Fruit fly (Drosophila melanogaster) whole organism, embryonic: ENCODE measurements around the gene fwe.

Source experiments
- Aef1 ChIP-seq: fragments of 200-800 bp; sonication (Bioruptor generic); IDR thresholded peaks from 3 replicates; pipeline ENCODE4 v1.3.6; 2022; ENCODE audit warnings: missing biosample characterization, missing genetic modification characterization
- BEAF-32 ChIP-seq: fragments of 200-800 bp; sonication (Bioruptor generic); optimal IDR thresholded peaks from 3 replicates; lab custom pipeline; 2017; ENCODE audit warnings: missing biosample characterization, missing genetic modification characterization, mild to moderate bottlenecking, moderate library complexity, missing genetic modification reagents
- Bdp1 ChIP-seq: fragments of 200-800 bp; sonication (Bioruptor generic); optimal IDR thresholded peaks from 3 replicates; lab custom pipeline; 2016; ENCODE audit warnings: missing biosample characterization, missing genetic modification characterization
- CG1024 ChIP-seq: fragments of 200-800 bp; sonication (Bioruptor generic); IDR thresholded peaks from 2 replicates; pipeline ENCODE4 v1.3.6; 2022; ENCODE audit warnings: missing biosample characterization, missing genetic modification characterization
- CG10267 ChIP-seq: fragments of 200-800 bp; sonication (Bioruptor generic); optimal IDR thresholded peaks from 2 replicates; lab custom pipeline; 2018; ENCODE audit warnings: missing biosample characterization, mild to moderate bottlenecking, missing genetic modification characterization, moderate library complexity
- CG12391 ChIP-seq: fragments of 200-800 bp; sonication (Bioruptor generic); optimal IDR thresholded peaks from 3 replicates; lab custom pipeline; 2018; ENCODE audit warnings: missing biosample characterization, mild to moderate bottlenecking, missing genetic modification characterization, moderate library complexity
- CG12769 ChIP-seq: fragments of 200-800 bp; sonication (Bioruptor generic); optimal IDR thresholded peaks from 2 replicates; lab custom pipeline; 2019; ENCODE audit warnings: missing biosample characterization, mild to moderate bottlenecking, missing genetic modification characterization, moderate library complexity
- CG13624 ChIP-seq: fragments of 200-800 bp; sonication (Bioruptor generic); optimal IDR thresholded peaks from 2 replicates; lab custom pipeline; 2016; ENCODE audit warnings: missing biosample characterization, missing genetic modification characterization
- CG14710 ChIP-seq: fragments of 200-800 bp; sonication (Bioruptor generic); optimal IDR thresholded peaks from 3 replicates; lab custom pipeline; 2019; ENCODE audit warnings: missing biosample characterization, mild to moderate bottlenecking, missing genetic modification characterization, moderate library complexity
- CG15269 ChIP-seq: fragments of 200-800 bp; sonication (Bioruptor generic); optimal IDR thresholded peaks from 2 replicates; lab custom pipeline; 2018; ENCODE audit warnings: missing biosample characterization, mild to moderate bottlenecking, missing genetic modification characterization, moderate library complexity
- CG15514 ChIP-seq: fragments of 200-800 bp; sonication (Bioruptor generic); optimal IDR thresholded peaks from 3 replicates; lab custom pipeline; 2017; ENCODE audit warnings: missing biosample characterization, missing genetic modification characterization, mild to moderate bottlenecking, moderate library complexity, missing genetic modification reagents
- CG15696 ChIP-seq: fragments of 200-800 bp; sonication (Bioruptor generic); optimal IDR thresholded peaks from 2 replicates; lab custom pipeline; 2019; ENCODE audit warnings: missing biosample characterization, mild to moderate bottlenecking, missing genetic modification characterization, moderate library complexity
- CG17912 ChIP-seq: fragments of 200-800 bp; sonication (Bioruptor generic); optimal IDR thresholded peaks from 2 replicates; lab custom pipeline; 2018; ENCODE audit warnings: missing biosample characterization, mild to moderate bottlenecking, missing genetic modification characterization
- CG1792 ChIP-seq: fragments of 200-800 bp; sonication (Bioruptor generic); optimal IDR thresholded peaks from 2 replicates; lab custom pipeline; 2016; ENCODE audit warnings: missing biosample characterization, missing genetic modification characterization
- CG2120 ChIP-seq: fragments of 200-800 bp; sonication (Bioruptor generic); optimal IDR thresholded peaks from 3 replicates; lab custom pipeline; 2016; ENCODE audit warnings: missing biosample characterization, missing genetic modification characterization
- CG2199 ChIP-seq: fragments of 200-800 bp; sonication (Bioruptor generic); IDR thresholded peaks from 3 replicates; pipeline ENCODE4 v1.3.6; 2022; ENCODE audit warnings: missing biosample characterization, missing genetic modification characterization
- CG30431 ChIP-seq: fragments of 200-800 bp; sonication (Bioruptor generic); optimal IDR thresholded peaks from 2 replicates; lab custom pipeline; 2017; ENCODE audit warnings: missing biosample characterization, missing genetic modification characterization
- CG31224 ChIP-seq: fragments of 200-800 bp; sonication (Bioruptor generic); IDR thresholded peaks from 2 replicates; pipeline ENCODE4 v1.3.6; 2022; ENCODE audit warnings: missing biosample characterization, missing genetic modification characterization
- CG32532 ChIP-seq: fragments of 200-800 bp; sonication (Bioruptor generic); IDR thresholded peaks from 2 replicates; pipeline ENCODE4 v1.3.6; 2022; ENCODE audit warnings: missing biosample characterization, missing genetic modification characterization
- CG3281 ChIP-seq: fragments of 200-800 bp; sonication (Bioruptor generic); optimal IDR thresholded peaks from 3 replicates; lab custom pipeline; 2017; ENCODE audit warnings: missing biosample characterization, mild to moderate bottlenecking, missing genetic modification characterization
- CG33213 ChIP-seq: fragments of 200-800 bp; sonication (Bioruptor generic); optimal IDR thresholded peaks from 3 replicates; lab custom pipeline; 2016; ENCODE audit warnings: missing biosample characterization, missing genetic modification characterization
- CG4282 ChIP-seq: fragments of 200-800 bp; sonication (Bioruptor generic); optimal IDR thresholded peaks from 2 replicates; lab custom pipeline; 2016; ENCODE audit warnings: missing biosample characterization, missing genetic modification characterization
- CG4617 ChIP-seq: fragments of 200-800 bp; sonication (Bioruptor generic); optimal IDR thresholded peaks from 3 replicates; lab custom pipeline; 2016; ENCODE audit warnings: missing biosample characterization, missing genetic modification characterization, borderline replicate concordance
- CG6683 ChIP-seq: fragments of 200-800 bp; sonication (Bioruptor generic); optimal IDR thresholded peaks from 2 replicates; lab custom pipeline; 2017; ENCODE audit warnings: missing biosample characterization, mild to moderate bottlenecking, missing genetic modification characterization, missing genetic modification reagents
- CG8089 ChIP-seq: fragments of 200-800 bp; sonication (Bioruptor generic); optimal IDR thresholded peaks from 3 replicates; lab custom pipeline; 2016; ENCODE audit warnings: missing biosample characterization, missing genetic modification characterization
- CG8924 ChIP-seq: fragments of 200-800 bp; optimal IDR thresholded peaks from 3 replicates; lab custom pipeline; 2019; ENCODE audit warnings: missing biosample characterization, mild to moderate bottlenecking, missing genetic modification characterization, moderate library complexity
- CHES-1-like ChIP-seq: fragments of 200-800 bp; sonication (Bioruptor generic); optimal IDR thresholded peaks from 2 replicates; lab custom pipeline; 2016; ENCODE audit warnings: missing biosample characterization, missing genetic modification characterization
- Dp ChIP-seq: fragments of 200-800 bp; sonication (Bioruptor generic); optimal IDR thresholded peaks from 2 replicates; lab custom pipeline; 2018; ENCODE audit warnings: missing biosample characterization, mild to moderate bottlenecking, missing genetic modification characterization, moderate library complexity
- Ets97D ChIP-seq: fragments of 200-800 bp; sonication (Bioruptor generic); optimal IDR thresholded peaks from 3 replicates; lab custom pipeline; 2016; ENCODE audit warnings: missing biosample characterization, missing genetic modification characterization
- Jarid2 ChIP-seq: fragments of 200-800 bp; sonication (Bioruptor generic); optimal IDR thresholded peaks from 3 replicates; lab custom pipeline; 2017; ENCODE audit warnings: mild to moderate bottlenecking, missing biosample characterization, missing genetic modification reagents, missing genetic modification characterization
- Lhr ChIP-seq: fragments of 200-800 bp; sonication (Bioruptor generic); optimal IDR thresholded peaks from 3 replicates; lab custom pipeline; 2017; ENCODE audit warnings: mild to moderate bottlenecking, missing biosample characterization, missing genetic modification reagents, missing genetic modification characterization
- Mad ChIP-seq: fragments of 200-800 bp; sonication (Bioruptor generic); optimal IDR thresholded peaks from 2 replicates; lab custom pipeline; 2016; ENCODE audit warnings: missing biosample characterization, missing genetic modification characterization
- Nf-YA ChIP-seq: fragments of 200-800 bp; sonication (Bioruptor generic); IDR thresholded peaks from 2 replicates; pipeline ENCODE4 v1.3.6; 2022; ENCODE audit warnings: missing biosample characterization, missing genetic modification characterization
- Nf-YB ChIP-seq: fragments of 200-800 bp; sonication (Bioruptor generic); optimal IDR thresholded peaks from 3 replicates; lab custom pipeline; 2019; ENCODE audit warnings: missing biosample characterization, mild to moderate bottlenecking, missing genetic modification characterization, moderate library complexity
- Sry-δ ChIP-seq: fragments of 200-800 bp; sonication (Bioruptor generic); optimal IDR thresholded peaks from 2 replicates; lab custom pipeline; 2016; ENCODE audit warnings: missing biosample characterization, missing genetic modification characterization
- TFAM ChIP-seq: fragments of 200-800 bp; sonication (Bioruptor generic); optimal IDR thresholded peaks from 2 replicates; lab custom pipeline; 2017; ENCODE audit warnings: missing biosample characterization, missing genetic modification characterization, inconsistent platforms
- Xrp1 ChIP-seq: fragments of 200-800 bp; sonication (Bioruptor generic); IDR thresholded peaks from 2 replicates; pipeline ENCODE4 v1.3.6; 2022; ENCODE audit warnings: missing biosample characterization, missing genetic modification characterization
- bbx ChIP-seq: fragments of 200-800 bp; sonication (Bioruptor generic); IDR thresholded peaks from 2 replicates; pipeline ENCODE4 v1.3.6; 2022; ENCODE audit warnings: missing biosample characterization, missing genetic modification characterization; ENCODE audit not compliant: partially characterized antibody
- bcd ChIP-seq: fragments of 200-800 bp; sonication (Bioruptor generic); optimal IDR thresholded peaks from 2 replicates; lab custom pipeline; 2017; ENCODE audit warnings: missing biosample characterization, mild to moderate bottlenecking, missing genetic modification characterization
- chm ChIP-seq: fragments of 200-800 bp; sonication (Bioruptor generic); IDR thresholded peaks from 2 replicates; pipeline ENCODE4 v1.3.6; 2022; ENCODE audit warnings: missing biosample characterization, missing genetic modification characterization
- crp ChIP-seq, 2 experiments: fragments of 200-800 bp; sonication (Bioruptor generic); optimal IDR thresholded peaks; 2 replicates in 1 of 2; 3 replicates in 1 of 2; lab custom pipeline; 2017; ENCODE audit warnings: missing biosample characterization in 2 of 2, missing genetic modification characterization in 2 of 2, mild to moderate bottlenecking in 1 of 2, moderate library complexity in 1 of 2
- exex ChIP-seq: fragments of 200-800 bp; sonication (Bioruptor generic); optimal IDR thresholded peaks from 4 replicates; lab custom pipeline; 2018; ENCODE audit warnings: missing biosample characterization, mild to moderate bottlenecking, missing genetic modification characterization, moderate library complexity
- kah ChIP-seq: fragments of 200-800 bp; sonication (Bioruptor generic); optimal IDR thresholded peaks from 2 replicates; lab custom pipeline; 2018; ENCODE audit warnings: missing biosample characterization, mild to moderate bottlenecking, missing genetic modification characterization
- knrl ChIP-seq: fragments of 200-800 bp; sonication (Bioruptor generic); IDR thresholded peaks from 3 replicates; pipeline ENCODE4 v1.3.6; 2022; ENCODE audit warnings: missing biosample characterization, missing genetic modification characterization; ENCODE audit not compliant: partially characterized antibody
- lmd ChIP-seq: fragments of 200-800 bp; sonication (Bioruptor generic); IDR thresholded peaks from 2 replicates; pipeline ENCODE4 v1.3.6; 2022; ENCODE audit warnings: missing biosample characterization, missing genetic modification characterization
- pho ChIP-seq: fragments of 200-800 bp; sonication (Bioruptor generic); optimal IDR thresholded peaks from 2 replicates; lab custom pipeline; 2016; ENCODE audit warnings: missing biosample characterization, missing genetic modification characterization
- phol ChIP-seq: fragments of 200-800 bp; sonication (Bioruptor generic); optimal IDR thresholded peaks from 3 replicates; lab custom pipeline; 2018; ENCODE audit warnings: missing biosample characterization, mild to moderate bottlenecking, missing genetic modification characterization, moderate library complexity
- rib ChIP-seq: fragments of 200-800 bp; sonication (Bioruptor generic); IDR thresholded peaks from 2 replicates; pipeline ENCODE4 v1.3.6; 2022; ENCODE audit warnings: missing biosample characterization, missing genetic modification characterization
- row ChIP-seq: fragments of 200-800 bp; sonication (Bioruptor generic); IDR thresholded peaks from 3 replicates; pipeline ENCODE4 v1.3.6; 2022; ENCODE audit warnings: missing biosample characterization, missing genetic modification characterization
- wek ChIP-seq: fragments of 200-800 bp; sonication (Bioruptor generic); optimal IDR thresholded peaks from 3 replicates; lab custom pipeline; 2018; ENCODE audit warnings: missing biosample characterization, mild to moderate bottlenecking, missing genetic modification characterization, moderate library complexity

Gene fwe

dm6 chr3L:15837209-15837608 is 21.0 kb upstream of the fwe start, which contains the start of gene CG15715 (continued):
- no peak for TF ChIP-seq CG31224
- TF ChIP-seq CG15696 (tag; lab: Kevin White, UChicago): no peak
- TF ChIP-seq chm: 0 out of 2 replicates have a peak, but pooled peaks have one; percentile 39
- no peak for TF ChIP-seq CG1024 (GFP tag; lab: Robert Waterston, UW)
- TF ChIP-seq CG14710 (tag; lab: Kevin White, UChicago): peak; percentile 66
- TF ChIP-seq Nf-YA (GFP tag; lab: Robert Waterston, UW): no peak
- TF ChIP-seq CG8089: peak; percentile 71
- peak; percentile 14 for TF ChIP-seq CG12769 (tag; lab: Kevin White, UChicago)
- peak; percentile 9 for TF ChIP-seq pho (GFP tag; lab: Kevin White, UChicago)
- TF ChIP-seq Jarid2 (GFP tag; lab: Kevin White, UChicago): no peak
- no peak for TF ChIP-seq CG4282 (GFP tag; lab: Kevin White, UChicago)
- peak; percentile 58 for TF ChIP-seq CG10267 (tag; lab: Kevin White, UChicago)
- TF ChIP-seq CG12391: peak; percentile 41
- no peak for TF ChIP-seq rib
- TF ChIP-seq knrl (GFP tag; lab: Robert Waterston, UW): peak; percentile 56; the same call in 2 of the 3 replicates
- TF ChIP-seq CG17912 (GFP tag; lab: Kevin White, UChicago): no peak
- TF ChIP-seq crp (GFP tag; optimal IDR thresholded peaks at IDR 0.05; lab: Kevin White, UChicago): peak in 1 of 2 experiments; percentile 82
- peak; percentile 58 for TF ChIP-seq BEAF-32 (GFP tag; lab: Kevin White, UChicago)
- TF ChIP-seq row (GFP tag; lab: Robert Waterston, UW): peak; percentile 55
- peak; percentile 93 for TF ChIP-seq CG4617
- TF ChIP-seq CG32532 (GFP tag; lab: Robert Waterston, UW): peak; percentile 19; the same call in 1 of the 2 replicates
- peak; percentile 48 for TF ChIP-seq CHES-1-like (GFP tag; lab: Kevin White, UChicago)
- TF ChIP-seq kah: no peak
- peak; percentile 81 for TF ChIP-seq CG33213 (GFP tag; lab: Kevin White, UChicago)
- peak; percentile 56 for TF ChIP-seq Sry-δ (GFP tag; lab: Kevin White, UChicago)
- TF ChIP-seq CG13624 (GFP tag; lab: Kevin White, UChicago): peak; percentile 18
- peak; percentile 77 for TF ChIP-seq Ets97D (GFP tag; lab: Kevin White, UChicago)
- TF ChIP-seq Xrp1 (GFP tag; lab: Robert Waterston, UW): no peak
- peak; percentile 23 for TF ChIP-seq CG2120 (GFP tag; lab: Kevin White, UChicago)
- TF ChIP-seq Lhr (GFP tag; lab: Kevin White, UChicago): peak; percentile 85
- TF ChIP-seq CG30431 (GFP tag; lab: Kevin White, UChicago): no peak
- no peak for TF ChIP-seq lmd
- peak; percentile 42; the same call in 1 of the 2 replicates for TF ChIP-seq bbx
- peak; percentile 88 for TF ChIP-seq wek (GFP tag; lab: Kevin White, UChicago)
- no peak for TF ChIP-seq TFAM (GFP tag; lab: Kevin White, UChicago)
- peak; percentile 25 for TF ChIP-seq exex (tag; lab: Kevin White, UChicago)
- no peak for TF ChIP-seq CG15269
- TF ChIP-seq phol: peak; percentile 63
- TF ChIP-seq Nf-YB: no peak
- TF ChIP-seq Dp (GFP tag; lab: Kevin White, UChicago): peak; percentile 46
- TF ChIP-seq bcd: peak; percentile 19
- no peak for TF ChIP-seq Bdp1 (GFP tag; lab: Kevin White, UChicago)
- no peak for TF ChIP-seq CG6683 (GFP tag; lab: Kevin White, UChicago)
- TF ChIP-seq CG1792: no peak
- peak; percentile 9 for TF ChIP-seq CG8924
- no peak for TF ChIP-seq Mad
- TF ChIP-seq Aef1 (GFP tag; lab: Robert Waterston, UW): 0 out of 3 replicates have a peak, but pooled peaks have one; percentile 20
- no peak for TF ChIP-seq CG3281 (GFP tag; lab: Kevin White, UChicago)
- peak; percentile 55 for TF ChIP-seq CG15514 (GFP tag; lab: Kevin White, UChicago)
- no peak for TF ChIP-seq CG2199
